Worm (Caenorhabditis elegans) whole organism, mixed stage, embryonic: ENCODE results near the gene F10G7.9.

Source experiments
- elt-1 ChIP-seq: sonication (generic microtip); optimal IDR thresholded peaks from 2 replicates; lab custom pipeline; 2017; ENCODE audit warnings: missing genetic modification characterization, mild to moderate bottlenecking, missing compliant biosample characterization, antibody characterized with exemption, moderate library complexity, borderline replicate concordance; ENCODE audit not compliant: insufficient read depth
- nhr-12 ChIP-seq: fragments of 150-350 bp; optimal IDR thresholded peaks from 2 replicates; lab custom pipeline; 2014; ENCODE audit warnings: missing biosample characterization, missing genetic modification characterization
- snpc-4 ChIP-seq: fragments of 150-350 bp; optimal IDR thresholded peaks from 2 replicates; lab custom pipeline; 2014; ENCODE audit warnings: missing biosample characterization, missing genetic modification characterization
- unc-62 ChIP-seq: fragments of 150-350 bp; optimal IDR thresholded peaks from 2 replicates; lab custom pipeline; 2014; ENCODE audit warnings: missing biosample characterization, missing genetic modification reagents, missing genetic modification characterization

DNA sequence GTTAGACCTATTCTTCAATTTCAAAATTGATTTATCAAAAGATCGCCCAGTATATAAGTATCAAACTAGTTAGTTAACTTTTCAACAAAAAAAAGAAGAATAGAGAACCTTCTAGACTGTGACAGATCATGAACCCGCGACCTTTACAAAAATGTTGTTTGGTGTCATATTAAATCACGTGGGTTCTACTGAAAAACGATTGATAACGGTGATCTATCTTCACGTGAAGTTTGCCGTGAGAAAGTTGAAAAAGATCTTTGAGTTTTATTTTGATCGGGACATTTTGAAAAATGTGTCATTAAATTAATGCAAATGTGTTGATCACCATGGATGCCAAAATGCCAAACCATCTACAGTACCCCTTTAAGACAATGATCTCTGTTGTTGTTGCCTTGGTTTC lies 42.1 kb upstream of the F10G7.9 start:
- TF ChIP-seq unc-62 (no peak), snpc-4 (tag; lab: Kevin White, UChicago) (no peak), elt-1 (tag; lab: Kevin White, UChicago) (no peak), nhr-12 (no peak)
